Worm (Caenorhabditis elegans) whole organism, L1 larva: Measurements from ENCODE around the gene nhr-68.
A peak's percentile ranks its signal among the peaks of the same experiment; 100 is the strongest.

ENCODE experiments used
- C04F5.9 ChIP-seq: sonication (generic microtip); optimal IDR thresholded peaks from 2 replicates; lab custom pipeline; 2016; ENCODE audit warnings: missing genetic modification characterization, missing compliant biosample characterization
- C16A3.4 ChIP-seq: fragments of 150-350 bp; optimal IDR thresholded peaks from 2 replicates; lab custom pipeline; 2014; ENCODE audit warnings: missing biosample characterization, missing genetic modification characterization
- F16B12.6 ChIP-seq: fragments of 150-350 bp; optimal IDR thresholded peaks from 2 replicates; lab custom pipeline; 2014; ENCODE audit warnings: missing biosample characterization, missing genetic modification characterization
- Y116A8C.19 ChIP-seq: sonication (generic microtip); optimal IDR thresholded peaks from 2 replicates; lab custom pipeline; 2016; ENCODE audit warnings: missing compliant biosample characterization, missing genetic modification characterization, borderline replicate concordance
- aha-1 ChIP-seq: fragments of 150-350 bp; optimal IDR thresholded peaks from 2 replicates; lab custom pipeline; 2014; ENCODE audit warnings: missing biosample characterization, missing genetic modification characterization
- aly-2 ChIP-seq: fragments of 150-350 bp; optimal IDR thresholded peaks from 2 replicates; lab custom pipeline; 2014; ENCODE audit warnings: missing biosample characterization, missing genetic modification characterization
- ceh-82 ChIP-seq, 3 experiments: fragments of 150-350 bp in 1 of 3; sonication (generic microtip) in 2 of 3; optimal IDR thresholded peaks; 2 replicates each; lab custom pipeline; 2014 to 2017; ENCODE audit warnings: missing biosample characterization in 3 of 3, missing genetic modification characterization in 3 of 3
- ceh-88 ChIP-seq: fragments of 200-800 bp; sonication (Bioruptor generic); IDR thresholded peaks from 2 replicates; pipeline ENCODE4 v1.3.6; 2022; ENCODE audit warnings: missing genetic modification characterization, missing compliant biosample characterization
- ceh-90 ChIP-seq: sonication (generic microtip); optimal IDR thresholded peaks from 2 replicates; lab custom pipeline; 2016; ENCODE audit warnings: missing genetic modification characterization, missing compliant biosample characterization
- ces-1 ChIP-seq: fragments of 150-350 bp; optimal IDR thresholded peaks from 2 replicates; lab custom pipeline; 2014; ENCODE audit warnings: missing biosample characterization, missing genetic modification reagents, missing genetic modification characterization
- dpl-1 ChIP-seq, 3 experiments: fragments of 150-350 bp in 2 of 3; sonication (generic microtip) in 1 of 3; optimal IDR thresholded peaks; 2 replicates each; lab custom pipeline; 2014 to 2017; ENCODE audit warnings: missing biosample characterization in 3 of 3, missing genetic modification characterization in 3 of 3, missing genetic modification reagents in 3 of 3
- efl-1 ChIP-seq, 4 experiments: fragments of 150-350 bp; optimal IDR thresholded peaks in 3 of 4; peaks in 1 of 4; 1 replicate in 1 of 4; 2 replicates in 3 of 4; lab custom pipeline; 2014; ENCODE audit warnings: missing biosample characterization in 2 of 4, missing genetic modification characterization in 2 of 4, missing genetic modification reagents in 2 of 4
- efl-3 ChIP-seq: fragments of 200-800 bp; sonication (Bioruptor generic); optimal IDR thresholded peaks from 2 replicates; lab custom pipeline; 2018; ENCODE audit warnings: mild to moderate bottlenecking, missing genetic modification characterization, missing compliant biosample characterization
- egl-13 ChIP-seq: sonication (generic microtip); optimal IDR thresholded peaks from 2 replicates; lab custom pipeline; 2016; ENCODE audit warnings: missing genotype, missing genetic modification reagents, missing genetic modification characterization, missing compliant biosample characterization
- egl-27 ChIP-seq, 2 experiments: fragments of 150-350 bp in 1 of 2; sonication (generic microtip); optimal IDR thresholded peaks; 3 replicates each; lab custom pipeline; 2017 to 2018; ENCODE audit warnings: missing biosample characterization in 2 of 2, missing genetic modification characterization in 2 of 2, missing genetic modification reagents in 2 of 2
- elt-2 ChIP-seq: sonication (generic microtip); optimal IDR thresholded peaks from 2 replicates; lab custom pipeline; 2016; ENCODE audit warnings: missing genetic modification characterization, mild to moderate bottlenecking, inconsistent platforms, missing compliant biosample characterization, missing genetic modification reagents
- ets-5 ChIP-seq: fragments of 200-800 bp; sonication (Bioruptor generic); IDR thresholded peaks from 2 replicates; pipeline ENCODE4 v1.3.6; 2022; ENCODE audit warnings: missing genetic modification characterization, missing compliant biosample characterization
- fkh-10 ChIP-seq: sonication (generic microtip); optimal IDR thresholded peaks from 2 replicates; lab custom pipeline; 2017; ENCODE audit warnings: missing biosample characterization, missing genetic modification reagents, missing genetic modification characterization
- fkh-4 ChIP-seq: sonication (generic microtip); optimal IDR thresholded peaks from 2 replicates; lab custom pipeline; 2016; ENCODE audit warnings: missing compliant biosample characterization, missing genetic modification characterization, borderline replicate concordance
- grh-1 ChIP-seq: fragments of 200-800 bp; sonication (Bioruptor generic); IDR thresholded peaks from 2 replicates; pipeline ENCODE4 v1.3.6; 2022; ENCODE audit warnings: missing genetic modification reagents, missing genetic modification characterization, missing compliant biosample characterization
- hlh-4 ChIP-seq: sonication (generic microtip); optimal IDR thresholded peaks from 2 replicates; lab custom pipeline; 2016; ENCODE audit warnings: mild to moderate bottlenecking, missing genetic modification characterization, missing compliant biosample characterization
- hpl-2 ChIP-seq: fragments of 150-350 bp; optimal IDR thresholded peaks from 2 replicates; lab custom pipeline; 2014; ENCODE audit warnings: missing biosample characterization, missing genetic modification reagents, missing genetic modification characterization
- jun-1 ChIP-seq: fragments of 150-350 bp; optimal IDR thresholded peaks from 2 replicates; lab custom pipeline; 2014; ENCODE audit warnings: missing biosample characterization, missing genetic modification reagents, missing genetic modification characterization
- lin-14 ChIP-seq: fragments of 200-800 bp; sonication (Bioruptor generic); optimal IDR thresholded peaks from 2 replicates; lab custom pipeline; 2018; ENCODE audit warnings: mild to moderate bottlenecking, missing genetic modification characterization, moderate library complexity, missing compliant biosample characterization
- lin-15B ChIP-seq: fragments of 150-350 bp; sonication (generic microtip); optimal IDR thresholded peaks from 3 replicates; lab custom pipeline; 2014; ENCODE audit warnings: missing biosample characterization, missing genetic modification characterization
- lin-35 ChIP-seq, 2 experiments: fragments of 150-350 bp; optimal IDR thresholded peaks; 2 replicates each; lab custom pipeline; 2014; ENCODE audit warnings: missing biosample characterization in 2 of 2, missing genetic modification characterization in 2 of 2, missing genetic modification reagents in 2 of 2
- lin-39 ChIP-seq: fragments of 150-350 bp; optimal IDR thresholded peaks from 2 replicates; lab custom pipeline; 2014; ENCODE audit warnings: missing biosample characterization, missing genetic modification reagents, missing genetic modification characterization
- lir-3 ChIP-seq: sonication (generic microtip); optimal IDR thresholded peaks from 2 replicates; lab custom pipeline; 2016; ENCODE audit warnings: mild to moderate bottlenecking, missing genetic modification characterization, moderate library complexity, missing compliant biosample characterization; ENCODE audit not compliant: poor library complexity
- mab-9 ChIP-seq: fragments of 200-800 bp; sonication (Bioruptor generic); IDR thresholded peaks from 2 replicates; pipeline ENCODE4 v1.3.6; 2022; ENCODE audit warnings: missing genetic modification reagents, missing genetic modification characterization, missing compliant biosample characterization
- mdl-1 ChIP-seq, 2 experiments: fragments of 150-350 bp; optimal IDR thresholded peaks; 2 replicates each; lab custom pipeline; 2014 to 2017; ENCODE audit warnings: missing biosample characterization in 2 of 2, missing genetic modification characterization in 2 of 2, inconsistent platforms in 1 of 2
- mef-2 ChIP-seq: fragments of 150-350 bp; optimal IDR thresholded peaks from 2 replicates; lab custom pipeline; 2014; ENCODE audit warnings: missing biosample characterization, missing genetic modification characterization
- mep-1 ChIP-seq: fragments of 150-350 bp; optimal IDR thresholded peaks from 2 replicates; lab custom pipeline; 2014; ENCODE audit warnings: missing biosample characterization, missing genetic modification characterization
- nhr-20 ChIP-seq: sonication (generic microtip); optimal IDR thresholded peaks from 2 replicates; lab custom pipeline; 2016; ENCODE audit warnings: mild to moderate bottlenecking, missing genetic modification characterization, missing compliant biosample characterization
- nhr-237 ChIP-seq: fragments of 150-350 bp; optimal IDR thresholded peaks from 2 replicates; lab custom pipeline; 2014; ENCODE audit warnings: missing biosample characterization, missing genetic modification characterization
- nhr-28 ChIP-seq: fragments of 150-350 bp; optimal IDR thresholded peaks from 2 replicates; lab custom pipeline; 2014; ENCODE audit warnings: missing biosample characterization, missing genetic modification characterization
- nhr-76 ChIP-seq: sonication (generic microtip); optimal IDR thresholded peaks from 2 replicates; lab custom pipeline; 2017; ENCODE audit warnings: missing biosample characterization, missing genetic modification characterization
- nhr-77 ChIP-seq: fragments of 150-350 bp; optimal IDR thresholded peaks from 2 replicates; lab custom pipeline; 2014; ENCODE audit warnings: missing biosample characterization, missing genetic modification characterization
- nhr-84 ChIP-seq: sonication (generic microtip); optimal IDR thresholded peaks from 2 replicates; lab custom pipeline; 2017; ENCODE audit warnings: missing biosample characterization, missing genetic modification characterization
- nhr-85 ChIP-seq: sonication (generic microtip); peaks from one replicate; lab custom pipeline; 2016; ENCODE audit warnings: missing genetic modification characterization, inconsistent platforms, missing compliant biosample characterization
- pax-3 ChIP-seq: fragments of 200-800 bp; sonication (Bioruptor generic); optimal IDR thresholded peaks from 2 replicates; lab custom pipeline; 2018; ENCODE audit warnings: mild to moderate bottlenecking, missing genetic modification characterization, moderate library complexity, missing compliant biosample characterization
- pqm-1 ChIP-seq: sonication (generic microtip); optimal IDR thresholded peaks from 3 replicates; lab custom pipeline; 2017; ENCODE audit warnings: missing biosample characterization, missing genetic modification characterization
- skn-1 ChIP-seq: fragments of 150-350 bp; optimal IDR thresholded peaks from 2 replicates; lab custom pipeline; 2014; ENCODE audit warnings: missing biosample characterization, missing genetic modification characterization
- snpc-4 ChIP-seq: fragments of 150-350 bp; optimal IDR thresholded peaks from 2 replicates; lab custom pipeline; 2014; ENCODE audit warnings: missing biosample characterization, missing genetic modification characterization
- snu-23 ChIP-seq: sonication (generic microtip); optimal IDR thresholded peaks from 2 replicates; lab custom pipeline; 2016; ENCODE audit warnings: missing genetic modification characterization, missing compliant biosample characterization
- sox-4 ChIP-seq: sonication (generic microtip); optimal IDR thresholded peaks from 2 replicates; lab custom pipeline; 2016; ENCODE audit warnings: missing genetic modification characterization, missing compliant biosample characterization
- tlp-1 ChIP-seq: fragments of 150-350 bp; optimal IDR thresholded peaks from 2 replicates; lab custom pipeline; 2014; ENCODE audit warnings: missing biosample characterization, missing genetic modification characterization
- unc-130 ChIP-seq: fragments of 150-350 bp; optimal IDR thresholded peaks from 2 replicates; lab custom pipeline; 2017; ENCODE audit warnings: missing biosample characterization, missing genetic modification characterization, inconsistent platforms
- unc-30 ChIP-seq: sonication (generic microtip); optimal IDR thresholded peaks from 2 replicates; lab custom pipeline; 2017; ENCODE audit warnings: missing biosample characterization, missing genetic modification characterization
- unc-62 ChIP-seq: fragments of 150-350 bp; optimal IDR thresholded peaks from 2 replicates; lab custom pipeline; 2014; ENCODE audit warnings: missing biosample characterization, missing genetic modification reagents, missing genetic modification characterization
- unc-86 ChIP-seq: sonication (generic microtip); optimal IDR thresholded peaks from 2 replicates; lab custom pipeline; 2016; ENCODE audit warnings: missing genetic modification characterization, missing compliant biosample characterization
- zag-1 ChIP-seq: fragments of 150-350 bp; optimal IDR thresholded peaks from 2 replicates; lab custom pipeline; 2014; ENCODE audit warnings: missing biosample characterization, missing genetic modification characterization
- zip-4 ChIP-seq: fragments of 200-800 bp; sonication (Bioruptor generic); optimal IDR thresholded peaks from 2 replicates; lab custom pipeline; 2018; ENCODE audit warnings: mild to moderate bottlenecking, missing genetic modification characterization, moderate library complexity, missing compliant biosample characterization
- ztf-4 ChIP-seq: fragments of 150-350 bp; optimal IDR thresholded peaks from 2 replicates; lab custom pipeline; 2014; ENCODE audit warnings: missing biosample characterization, missing genetic modification characterization

Gene nhr-68

ce11 chrV:11531100-11531499, 42.1 kb upstream of the nhr-68 start:
- TF ChIP-seq snu-23 (GFP tag; lab: Kevin White, UChicago) (peak; percentile 83), ceh-90 (tag; lab: Kevin White, UChicago) (no peak), tlp-1 (tag; lab: Kevin White, UChicago) (no peak), snpc-4 (tag; lab: Kevin White, UChicago) (no peak), jun-1 (tag; lab: Kevin White, UChicago) (no peak), aha-1 (tag; lab: Kevin White, UChicago) (no peak), nhr-76 (tag; lab: Kevin White, UChicago) (no peak), pqm-1 (tag; lab: Kevin White, UChicago) (no peak), fkh-10 (GFP tag; lab: Kevin White, UChicago) (no peak), lin-39 (no peak), mdl-1 (tag; optimal IDR thresholded peaks at IDR 0.05; lab: Kevin White, UChicago) (peak in 1 of 2 experiments; percentile 69), fkh-4 (tag; lab: Kevin White, UChicago) (no peak), aly-2 (tag; lab: Kevin White, UChicago) (no peak), hlh-4 (tag; lab: Kevin White, UChicago) (no peak), unc-62 (no peak), sox-4 (tag; lab: Kevin White, UChicago) (no peak), skn-1 (tag; lab: Kevin White, UChicago) (no peak), lir-3 (tag; lab: Kevin White, UChicago) (no peak), unc-130 (tag; lab: Kevin White, UChicago) (peak; percentile 84), nhr-28 (tag; lab: Kevin White, UChicago) (no peak), zip-4 (GFP tag; lab: Kevin White, UChicago) (no peak), pax-3 (tag; lab: Kevin White, UChicago) (no peak), unc-86 (tag; lab: Kevin White, UChicago) (no peak), lin-14 (GFP tag; lab: Kevin White, UChicago) (peak; percentile 94), egl-13 (tag; lab: Kevin White, UChicago) (no peak), nhr-84 (tag; lab: Kevin White, UChicago) (no peak), nhr-237 (no peak), nhr-77 (tag; lab: Kevin White, UChicago) (no peak), efl-3 (GFP tag; lab: Kevin White, UChicago) (no peak), mef-2 (tag; lab: Kevin White, UChicago) (no peak), C04F5.9 (tag; lab: Kevin White, UChicago) (no peak), nhr-85 (tag; lab: Kevin White, UChicago) (peak; percentile 100), ztf-4 (tag; lab: Kevin White, UChicago) (no peak), mep-1 (tag; lab: Kevin White, UChicago) (peak; percentile 85), Y116A8C.19 (tag; lab: Kevin White, UChicago) (no peak), egl-27 (tag; optimal IDR thresholded peaks at IDR 0.05; lab: Kevin White, UChicago) (peak in 1 of 2 experiments; percentile 12), lin-15B (tag; lab: Kevin White, UChicago) (no peak), efl-1 (optimal IDR thresholded peaks at IDR 0.05; lab: Kevin White, UChicago) (peak; percentile 20 to 39), efl-1 (GFP tag; optimal IDR thresholded peaks at IDR 0.05 in 1 of 2; lab: Kevin White, UChicago) (peak in 1 of 2 experiments; percentile 6), ceh-82 (tag; optimal IDR thresholded peaks at IDR 0.05; lab: Kevin White, UChicago) (peak in 1 of 3 experiments; percentile 23), unc-30 (tag; lab: Kevin White, UChicago) (no peak), F16B12.6 (tag; lab: Kevin White, UChicago) (no peak), C16A3.4 (tag; lab: Kevin White, UChicago) (peak; percentile 49), ces-1 (GFP tag; lab: Kevin White, UChicago) (no peak), hpl-2 (no peak), mab-9 (GFP tag; lab: Robert Waterston, UW) (0 out of 2 replicates have a peak, but pooled peaks have one; percentile 23), zag-1 (tag; lab: Kevin White, UChicago) (no peak), grh-1 (GFP tag; lab: Robert Waterston, UW) (peak; percentile 87), ets-5 (GFP tag; lab: Robert Waterston, UW) (no peak), ceh-88 (GFP tag; lab: Robert Waterston, UW) (peak; percentile 29; the same call in 1 of the 2 replicates), nhr-20 (tag; lab: Kevin White, UChicago) (peak; percentile 90), lin-35 (GFP tag; optimal IDR thresholded peaks at IDR 0.05; lab: Kevin White, UChicago) (peak in 1 of 2 experiments; percentile 72), dpl-1 (GFP tag; optimal IDR thresholded peaks at IDR 0.05; lab: Kevin White, UChicago) (peak in 2 of 3 experiments; percentile 22 to 36), elt-2 (tag; lab: Kevin White, UChicago) (no peak)
